Worm (Caenorhabditis elegans) whole organism, late embryonic: ENCODE measurements around the gene Y47D7A.6.

Experiments used
- ama-1 ChIP-seq: fragments of 150-350 bp; optimal IDR thresholded peaks from 2 replicates; lab custom pipeline; 2014
- ceh-14 ChIP-seq: sonication (generic microtip); optimal IDR thresholded peaks from 2 replicates; lab custom pipeline; 2016; ENCODE audit warnings: missing genotype, missing genetic modification characterization, missing compliant biosample characterization
- ceh-30 ChIP-seq: fragments of 150-350 bp; optimal IDR thresholded peaks from 2 replicates; lab custom pipeline; 2014; ENCODE audit warnings: missing biosample characterization, missing genetic modification characterization
- ceh-9 ChIP-seq: sonication (generic microtip); optimal IDR thresholded peaks from 2 replicates; lab custom pipeline; 2016; ENCODE audit warnings: mild to moderate bottlenecking, missing genetic modification characterization, inconsistent platforms, missing compliant biosample characterization
- hlh-8 ChIP-seq: sonication (generic microtip); optimal IDR thresholded peaks from 2 replicates; lab custom pipeline; 2016; ENCODE audit warnings: missing genotype, missing genetic modification characterization, missing compliant biosample characterization
- nhr-11 ChIP-seq: fragments of 150-350 bp; optimal IDR thresholded peaks from 2 replicates; lab custom pipeline; 2014; ENCODE audit warnings: missing biosample characterization, missing genetic modification characterization

DNA sequence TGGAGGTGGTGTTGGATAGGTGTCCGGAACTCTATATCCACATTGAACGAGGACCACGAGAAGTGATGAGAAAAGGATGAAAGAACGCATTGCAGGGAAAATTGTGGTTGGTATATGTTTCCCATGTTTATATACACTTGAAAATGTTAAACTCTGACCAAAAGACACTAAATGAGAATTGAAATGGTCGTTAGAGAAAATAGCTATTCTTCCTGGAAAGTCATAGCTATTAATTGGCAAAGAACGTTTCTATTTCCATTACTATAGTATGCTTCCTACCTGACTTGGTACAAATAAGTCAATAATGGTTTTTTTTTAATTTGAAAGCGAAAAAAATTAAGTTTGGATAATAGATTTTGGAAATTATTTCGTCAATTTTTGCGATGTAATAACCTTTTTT is 1.3 kb downstream of the Y47D7A.6 start, which contains the start of gene Y47D7A.18:
- TF ChIP-seq hlh-8 (tag; lab: Kevin White, UChicago), result no peak
- TF ChIP-seq ceh-9, result no peak
- TF ChIP-seq ama-1 (lab: Kevin White, UChicago), result no peak
- TF ChIP-seq ceh-14 (tag; lab: Kevin White, UChicago), result no peak
- TF ChIP-seq nhr-11 (tag; lab: Kevin White, UChicago), result no peak
- no peak for TF ChIP-seq ceh-30 (tag; lab: Kevin White, UChicago)
